Fruit fly (Drosophila melanogaster): ENCODE measurements around the gene CG31635.

The CG31635 gene

dm6 chr2L:6667719-6668325, 18.9 kb upstream of the CG31635 start, which contains the start of gene Galt (continued):
- TF ChIP-seq CG18262 (tag; optimal IDR thresholded peaks at IDR 0.05) (peak; percentile 56), CG32532 (GFP tag; IDR thresholded peaks at IDR 0.05) (peak; percentile 12; the same call in 1 of the 2 replicates), BEAF-32 (GFP tag; optimal IDR thresholded peaks at IDR 0.05) (peak; percentile 45), salm (tag; optimal IDR thresholded peaks at IDR 0.05) (no peak), CG3407 (GFP tag; optimal IDR thresholded peaks at IDR 0.05) (no peak), Med (GFP tag) (peak; percentile 78), E2f2 (GFP tag; IDR thresholded peaks at IDR 0.05) (peak; percentile 36; the same call in 1 of the 2 replicates), CG7963 (GFP tag; IDR thresholded peaks at IDR 0.05; ENCODE audit: partially characterized antibody) (peak; percentile 61; the same call in 1 of the 3 replicates), CG12104 (GFP tag; optimal IDR thresholded peaks at IDR 0.05) (no peak), Drgx (GFP tag; IDR thresholded peaks at IDR 0.05) (no peak), CG17361 (GFP tag; IDR thresholded peaks at IDR 0.05) (no peak; the same call in 1 of the 3 replicates), run (tag; optimal IDR thresholded peaks at IDR 0.05) (no peak), danr (GFP tag; IDR thresholded peaks at IDR 0.05) (no peak), vfl (GFP tag; optimal IDR thresholded peaks at IDR 0.05) (no peak), knrl (GFP tag; IDR thresholded peaks at IDR 0.05; ENCODE audit: partially characterized antibody) (peak; percentile 54; the same call in 2 of the 3 replicates), B-H1 (GFP tag; IDR thresholded peaks at IDR 0.05) (no peak; the same call in 2 of the 3 replicates), Spps (tag; optimal IDR thresholded peaks at IDR 0.05) (no peak), CrebB (tag; optimal IDR thresholded peaks at IDR 0.05) (peak; percentile 47), CG9727 (GFP tag; optimal IDR thresholded peaks at IDR 0.05) (peak; percentile 51), Dbx (GFP tag; IDR thresholded peaks at IDR 0.05) (no peak; the same call in 2 of the 3 replicates), Ssrp (tag; optimal IDR thresholded peaks at IDR 0.05) (peak; percentile 3), CG6765 (GFP tag; optimal IDR thresholded peaks at IDR 0.05) (peak; percentile 5), gro (GFP tag; optimal IDR thresholded peaks at IDR 0.05) (no peak), sob (GFP tag; IDR thresholded peaks at IDR 0.05) (peak; percentile 59; the same call in 1 of the 2 replicates), mirr (GFP tag; optimal IDR thresholded peaks at IDR 0.05) (peak; percentile 54), CG8281 (tag; optimal IDR thresholded peaks at IDR 0.05) (no peak), BtbVII (GFP tag; optimal IDR thresholded peaks at IDR 0.05) (peak; percentile 69), CG31365 (tag; optimal IDR thresholded peaks at IDR 0.05) (no peak), CG34376 (GFP tag; optimal IDR thresholded peaks at IDR 0.05) (peak; percentile 90), CG12744 (GFP tag; optimal IDR thresholded peaks at IDR 0.05) (no peak), CG15514 (GFP tag; optimal IDR thresholded peaks at IDR 0.05) (peak; percentile 68), ci (GFP tag; IDR thresholded peaks at IDR 0.05) (peak; percentile 70; the same call in 1 of the 3 replicates), odd (GFP tag; optimal IDR thresholded peaks at IDR 0.05) (peak; percentile 43), Asciz (GFP tag; optimal IDR thresholded peaks at IDR 0.05) (peak; percentile 6), Atf3 (GFP tag; optimal IDR thresholded peaks at IDR 0.05) (no peak), D19B (GFP tag; optimal IDR thresholded peaks at IDR 0.05) (peak; percentile 80), MTF-1 (GFP tag; optimal IDR thresholded peaks at IDR 0.05; ENCODE audit: borderline replicate concordance) (no peak), toy (GFP tag; IDR thresholded peaks at IDR 0.05) (no peak), amos (GFP tag; IDR thresholded peaks at IDR 0.05; ENCODE audit: partially characterized antibody) (peak; percentile 10; the same call in 1 of the 2 replicates), klu (GFP tag; IDR thresholded peaks at IDR 0.05) (no peak), dpn (GFP tag; optimal IDR thresholded peaks at IDR 0.05) (no peak), cas (GFP tag; IDR thresholded peaks at IDR 0.05) (no peak), kay (GFP tag; optimal IDR thresholded peaks at IDR 0.05) (no peak), CG12299 (tag; optimal IDR thresholded peaks at IDR 0.05) (peak; percentile 56), CG1647 (GFP tag; optimal IDR thresholded peaks at IDR 0.05) (no peak), ranshi (GFP tag; IDR thresholded peaks at IDR 0.05) (peak; percentile 35; the same call in 1 of the 2 replicates), CG10267 (tag; optimal IDR thresholded peaks at IDR 0.05) (peak; percentile 66), CG6791 (GFP tag; IDR thresholded peaks at IDR 0.05; ENCODE audit: partially characterized antibody) (peak; percentile 70; the same call in 2 of the 3 replicates), gsb (GFP tag; IDR thresholded peaks at IDR 0.05) (no peak)

Measured in whole organism, embryonic.